Fruit fly (Drosophila melanogaster) whole organism, larva: ENCODE data around the gene Tdrd3.

Experiments used
- noc ChIP-seq: fragments of 200-800 bp; sonication (Bioruptor generic); optimal IDR thresholded peaks from 3 replicates; lab custom pipeline; 2019; ENCODE audit warnings: missing biosample characterization, mild to moderate bottlenecking, missing genetic modification characterization, moderate library complexity

The Tdrd3 gene

dm6 chr3L:14761837-14762785 is 24.5 kb upstream of the Tdrd3 start, which contains the start of the genes Tsen34 and Mgat4a:
TSS of gene Tsen34 (minus strand) at chr3L:14761844.
TSS of gene Mgat4a (plus strand) at chr3L:14762028.
- peak; percentile 88 for TF ChIP-seq noc (tag; lab: Kevin White, UChicago)

- no peak for TF ChIP-seq noc (tag; lab: Kevin White, UChicago)
Measured at dm6 chr3L:14769183-14769582, 17.4 kb upstream of the Tdrd3 start, which contains the start of gene Mgat4b. TSS of gene Mgat4b (minus strand) at chr3L:14769283.

dm6 chr3L:14775711-14776660 is 10.6 kb upstream of the Tdrd3 start, which contains the start of gene mop:
TSS of gene mop (minus strand) at chr3L:14776129.
- no peak for TF ChIP-seq noc (tag; lab: Kevin White, UChicago)

- TF ChIP-seq noc (tag; lab: Kevin White, UChicago): peak; percentile 45
Measured at dm6 chr3L:14779289-14779688, 7.3 kb upstream of the Tdrd3 start.

dm6 chr3L:14780187-14780586 is 6.4 kb upstream of the Tdrd3 start:
- no peak for TF ChIP-seq noc (tag; lab: Kevin White, UChicago)

- TF ChIP-seq noc (tag; lab: Kevin White, UChicago): no peak
Measured at dm6 chr3L:14781082-14781862, 5.3 kb upstream of the Tdrd3 start.

dm6 chr3L:14781863-14782218 is 4.8 kb upstream of the Tdrd3 start:
- TF ChIP-seq noc (tag; lab: Kevin White, UChicago): no peak

- TF ChIP-seq noc (tag; lab: Kevin White, UChicago): peak; percentile 0
Measured at dm6 chr3L:14782626-14783362, 3.8 kb upstream of the Tdrd3 start.

dm6 chr3L:14783363-14783627 is 3.3 kb upstream of the Tdrd3 start:
- TF ChIP-seq noc (tag; lab: Kevin White, UChicago): no peak

- no peak for TF ChIP-seq noc (tag; lab: Kevin White, UChicago)
Measured at dm6 chr3L:14784241-14784948, 2.2 kb upstream of the Tdrd3 start.

dm6 chr3L:14784949-14785408 is 1.6 kb upstream of the Tdrd3 start:
- TF ChIP-seq noc (tag; lab: Kevin White, UChicago): peak; percentile 95

dm6 chr3L:14785492-14785916 is 1.1 kb upstream of the Tdrd3 start:
- no peak for TF ChIP-seq noc (tag; lab: Kevin White, UChicago)

dm6 chr3L:14789676-14790075 is 3.1 kb downstream of the Tdrd3 start, which contains the start of gene Helz:
TSS of gene Helz (plus strand) at chr3L:14789935.
- no peak for TF ChIP-seq noc (tag; lab: Kevin White, UChicago)

- TF ChIP-seq noc (tag; lab: Kevin White, UChicago): peak; percentile 78
Measured at dm6 chr3L:14790127-14790589, 3.6 kb downstream of the Tdrd3 start.
